Fruit fly (Drosophila melanogaster) whole organism, prepupa: ENCODE results near the gene Or65c.
A peak's percentile ranks its signal among the peaks of the same experiment; 100 is the strongest.

Experiments
- Blimp-1 ChIP-seq: fragments of 200-800 bp; sonication (Bioruptor generic); optimal IDR thresholded peaks from 3 replicates; lab custom pipeline; 2017; ENCODE audit warnings: missing biosample characterization, missing genetic modification characterization, mild to moderate bottlenecking, moderate library complexity, missing genetic modification reagents
- CG10631 ChIP-seq: fragments of 200-800 bp; sonication (Bioruptor generic); optimal IDR thresholded peaks from 2 replicates; lab custom pipeline; 2016; ENCODE audit warnings: missing biosample characterization, missing genetic modification characterization
- CG10669 ChIP-seq: fragments of 200-800 bp; sonication (Bioruptor generic); optimal IDR thresholded peaks from 3 replicates; lab custom pipeline; 2018; ENCODE audit warnings: missing biosample characterization, mild to moderate bottlenecking, missing genetic modification characterization, moderate library complexity
- CG11902 ChIP-seq: fragments of 200-800 bp; sonication (Bioruptor generic); optimal IDR thresholded peaks from 3 replicates; lab custom pipeline; 2016; ENCODE audit warnings: missing biosample characterization, missing genetic modification characterization
- CG15336 ChIP-seq: fragments of 200-800 bp; sonication (Bioruptor generic); IDR thresholded peaks from 2 replicates; pipeline ENCODE4 v1.3.6; 2022; ENCODE audit warnings: missing biosample characterization, missing genetic modification characterization
- CG1621 ChIP-seq: fragments of 200-800 bp; sonication (Bioruptor generic); optimal IDR thresholded peaks from 3 replicates; lab custom pipeline; 2018; ENCODE audit warnings: missing biosample characterization, mild to moderate bottlenecking, missing genetic modification characterization
- CG32006 ChIP-seq: fragments of 200-800 bp; sonication (Bioruptor generic); optimal IDR thresholded peaks from 3 replicates; lab custom pipeline; 2017; ENCODE audit warnings: missing biosample characterization, mild to moderate bottlenecking, missing genetic modification characterization
- CG34406 ChIP-seq: fragments of 200-800 bp; sonication (Bioruptor generic); optimal IDR thresholded peaks from 3 replicates; lab custom pipeline; 2016; ENCODE audit warnings: missing biosample characterization, missing genetic modification characterization
- CG3919 ChIP-seq: fragments of 200-800 bp; sonication (Bioruptor generic); optimal IDR thresholded peaks from 3 replicates; lab custom pipeline; 2016; ENCODE audit warnings: missing biosample characterization, missing genetic modification characterization
- CG4318 ChIP-seq: fragments of 200-800 bp; sonication (Bioruptor generic); optimal IDR thresholded peaks from 3 replicates; lab custom pipeline; 2017; ENCODE audit warnings: missing biosample characterization, mild to moderate bottlenecking, missing genetic modification characterization
- CG6163 ChIP-seq: fragments of 200-800 bp; sonication (Bioruptor generic); IDR thresholded peaks from 3 replicates; pipeline ENCODE4 v1.3.6; 2022; ENCODE audit warnings: missing biosample characterization, missing genetic modification characterization
- CG6792 ChIP-seq: fragments of 200-800 bp; sonication (Bioruptor generic); optimal IDR thresholded peaks from 3 replicates; lab custom pipeline; 2016; ENCODE audit warnings: missing biosample characterization, missing genetic modification characterization
- CG6808 ChIP-seq: fragments of 200-800 bp; sonication (Bioruptor generic); optimal IDR thresholded peaks from 3 replicates; lab custom pipeline; 2017; ENCODE audit warnings: missing biosample characterization, missing genetic modification characterization, mild to moderate bottlenecking, moderate library complexity, missing genetic modification reagents
- CG6854 ChIP-seq: fragments of 200-800 bp; sonication (Bioruptor generic); optimal IDR thresholded peaks from 2 replicates; lab custom pipeline; 2017; ENCODE audit warnings: missing biosample characterization, mild to moderate bottlenecking, missing genetic modification characterization
- CG7368 ChIP-seq: fragments of 200-800 bp; sonication (Bioruptor generic); optimal IDR thresholded peaks from 3 replicates; lab custom pipeline; 2016; ENCODE audit warnings: missing biosample characterization, missing genetic modification characterization
- CG8119 ChIP-seq: fragments of 200-800 bp; sonication (Bioruptor generic); IDR thresholded peaks from 3 replicates; pipeline ENCODE4 v1.3.6; 2022; ENCODE audit warnings: missing biosample characterization, missing genetic modification characterization
- CG8319 ChIP-seq: fragments of 200-800 bp; sonication (Bioruptor generic); optimal IDR thresholded peaks from 3 replicates; lab custom pipeline; 2016; ENCODE audit warnings: missing biosample characterization, missing genetic modification characterization
- CG8632 ChIP-seq: fragments of 200-800 bp; sonication (Bioruptor generic); optimal IDR thresholded peaks from 3 replicates; lab custom pipeline; 2016; ENCODE audit warnings: missing biosample characterization, missing genetic modification characterization
- CG9139 ChIP-seq: fragments of 200-800 bp; sonication (Bioruptor generic); optimal IDR thresholded peaks from 3 replicates; lab custom pipeline; 2017; ENCODE audit warnings: missing biosample characterization, mild to moderate bottlenecking, missing genetic modification characterization
- Eip75B ChIP-seq: fragments of 200-800 bp; sonication (Bioruptor generic); optimal IDR thresholded peaks from 3 replicates; lab custom pipeline; 2016; ENCODE audit warnings: missing biosample characterization, missing genetic modification characterization
- Eip78C ChIP-seq: fragments of 200-800 bp; sonication (Bioruptor generic); peaks from one replicate; lab custom pipeline; 2016; ENCODE audit warnings: missing biosample characterization, missing genetic modification characterization
- Eip93F ChIP-seq: fragments of 200-800 bp; sonication (Bioruptor generic); optimal IDR thresholded peaks from 2 replicates; lab custom pipeline; 2016; ENCODE audit warnings: missing biosample characterization, mild to moderate bottlenecking, missing genetic modification characterization
- Ets21C ChIP-seq: fragments of 200-800 bp; sonication (Bioruptor generic); optimal IDR thresholded peaks from 3 replicates; lab custom pipeline; 2016; ENCODE audit warnings: missing biosample characterization, missing genetic modification characterization
- Ets96B ChIP-seq: fragments of 200-800 bp; optimal IDR thresholded peaks from 2 replicates; lab custom pipeline; 2019; ENCODE audit warnings: missing biosample characterization, mild to moderate bottlenecking, missing genetic modification characterization, moderate library complexity
- Gug ChIP-seq: fragments of 200-800 bp; sonication (Bioruptor generic); IDR thresholded peaks from 2 replicates; pipeline ENCODE4 v1.3.6; 2022; ENCODE audit warnings: missing biosample characterization, missing genetic modification characterization
- Hr38 ChIP-seq: sonication (Bioruptor generic); optimal IDR thresholded peaks from 2 replicates; lab custom pipeline; 2016; ENCODE audit warnings: missing biosample characterization, missing genetic modification characterization
- Hr39 ChIP-seq: fragments of 200-800 bp; sonication (Bioruptor generic); optimal IDR thresholded peaks from 2 replicates; lab custom pipeline; 2016; ENCODE audit warnings: missing biosample characterization, missing genetic modification characterization
- Hr4 ChIP-seq: fragments of 200-800 bp; sonication (Bioruptor generic); optimal IDR thresholded peaks from 3 replicates; lab custom pipeline; 2016; ENCODE audit warnings: missing biosample characterization, missing genetic modification characterization
- Lpt ChIP-seq: fragments of 200-800 bp; sonication (Bioruptor generic); optimal IDR thresholded peaks from 3 replicates; lab custom pipeline; 2016; ENCODE audit warnings: missing biosample characterization, missing genetic modification characterization
- OdsH ChIP-seq: fragments of 200-800 bp; sonication (Bioruptor generic); optimal IDR thresholded peaks from 3 replicates; lab custom pipeline; 2016; ENCODE audit warnings: missing biosample characterization, missing genetic modification characterization
- Smox ChIP-seq: fragments of 200-800 bp; sonication (Bioruptor generic); optimal IDR thresholded peaks from 3 replicates; lab custom pipeline; 2016; ENCODE audit warnings: missing biosample characterization, missing genetic modification characterization
- Sox102F ChIP-seq: fragments of 200-800 bp; sonication (Bioruptor generic); optimal IDR thresholded peaks from 2 replicates; lab custom pipeline; 2016; ENCODE audit warnings: missing biosample characterization, mild to moderate bottlenecking, missing genetic modification characterization
- Sox14 ChIP-seq: fragments of 200-800 bp; sonication (Bioruptor generic); optimal IDR thresholded peaks from 3 replicates; lab custom pipeline; 2016; ENCODE audit warnings: missing biosample characterization, missing genetic modification characterization
- Sox15 ChIP-seq: fragments of 200-800 bp; sonication (Bioruptor generic); optimal IDR thresholded peaks from 3 replicates; lab custom pipeline; 2016; ENCODE audit warnings: missing biosample characterization, missing genetic modification characterization
- achi ChIP-seq: fragments of 200-800 bp; sonication (Bioruptor generic); optimal IDR thresholded peaks from 3 replicates; lab custom pipeline; 2016; ENCODE audit warnings: missing biosample characterization, missing genetic modification characterization
- acj6 ChIP-seq: fragments of 200-800 bp; sonication (Bioruptor generic); optimal IDR thresholded peaks from 3 replicates; lab custom pipeline; 2016; ENCODE audit warnings: missing biosample characterization, missing genetic modification characterization
- cyc ChIP-seq: fragments of 200-800 bp; sonication (Bioruptor generic); optimal IDR thresholded peaks from 3 replicates; lab custom pipeline; 2016; ENCODE audit warnings: missing biosample characterization, missing genetic modification characterization
- dac ChIP-seq: fragments of 200-800 bp; sonication (Bioruptor generic); optimal IDR thresholded peaks from 2 replicates; lab custom pipeline; 2017; ENCODE audit warnings: missing biosample characterization, mild to moderate bottlenecking, missing genetic modification characterization
- dsx ChIP-seq: fragments of 200-800 bp; optimal IDR thresholded peaks from 3 replicates; lab custom pipeline; 2019; ENCODE audit warnings: missing biosample characterization, mild to moderate bottlenecking, missing genetic modification characterization, moderate library complexity; ENCODE audit not compliant: poor library complexity, severe bottlenecking
- eg ChIP-seq: fragments of 200-800 bp; sonication (Bioruptor generic); IDR thresholded peaks from 3 replicates; pipeline ENCODE4 v1.3.6; 2022; ENCODE audit warnings: missing biosample characterization, missing genetic modification characterization
- fd85E ChIP-seq: fragments of 200-800 bp; sonication (Bioruptor generic); optimal IDR thresholded peaks from 3 replicates; lab custom pipeline; 2016; ENCODE audit warnings: missing biosample characterization, missing genetic modification characterization
- fkh ChIP-seq: fragments of 200-800 bp; sonication (Bioruptor generic); optimal IDR thresholded peaks from 3 replicates; lab custom pipeline; 2017; ENCODE audit warnings: missing biosample characterization, mild to moderate bottlenecking, missing genetic modification characterization, moderate library complexity
- net ChIP-seq: fragments of 200-800 bp; sonication (Bioruptor generic); optimal IDR thresholded peaks from 3 replicates; lab custom pipeline; 2016; ENCODE audit warnings: missing biosample characterization, missing genetic modification characterization
- pdm3 ChIP-seq: fragments of 200-800 bp; sonication (Bioruptor generic); optimal IDR thresholded peaks from 3 replicates; lab custom pipeline; 2016; ENCODE audit warnings: missing biosample characterization, missing genetic modification characterization
- salr ChIP-seq, 2 experiments: fragments of 200-800 bp; sonication (Bioruptor generic); optimal IDR thresholded peaks; 3 replicates each; lab custom pipeline; 2016 to 2018; ENCODE audit warnings: missing biosample characterization in 2 of 2, missing genetic modification characterization in 2 of 2, mild to moderate bottlenecking in 1 of 2
- spab ChIP-seq: fragments of 200-800 bp; sonication (Bioruptor generic); optimal IDR thresholded peaks from 2 replicates; lab custom pipeline; 2017; ENCODE audit warnings: missing biosample characterization, mild to moderate bottlenecking, missing genetic modification characterization, missing genetic modification reagents
- ss ChIP-seq, 2 experiments: fragments of 200-800 bp; sonication (Bioruptor generic); optimal IDR thresholded peaks; 2 replicates in 1 of 2; 3 replicates in 1 of 2; lab custom pipeline; 2017 to 2018; ENCODE audit warnings: mild to moderate bottlenecking in 2 of 2, missing biosample characterization in 2 of 2, missing genetic modification characterization in 2 of 2, moderate library complexity in 1 of 2
- vri ChIP-seq: fragments of 200-800 bp; sonication (Bioruptor generic); optimal IDR thresholded peaks from 3 replicates; lab custom pipeline; 2016; ENCODE audit warnings: missing biosample characterization, mild to moderate bottlenecking, missing genetic modification characterization

The Or65c gene

dm6 chr3L:6363626-6364025 lies 36.2 kb downstream of the Or65c start (continued):
- TF ChIP-seq ss (GFP tag; optimal IDR thresholded peaks at IDR 0.05; lab: Kevin White, UChicago) (peak; percentile 11 to 63), pdm3 (peak; percentile 73), Eip78C (peak; percentile 95), dac (no peak), vri (GFP tag; lab: Kevin White, UChicago) (peak; percentile 68), CG1621 (peak; percentile 79), Eip75B (GFP tag; lab: Kevin White, UChicago) (peak; percentile 78), Gug (GFP tag; lab: Robert Waterston, UW) (no peak), dsx (GFP tag; lab: Kevin White, UChicago) (peak; percentile 50), CG15336 (peak; percentile 64; the same call in 1 of the 2 replicates), acj6 (peak; percentile 71), achi (GFP tag; lab: Kevin White, UChicago) (peak; percentile 74), Hr39 (GFP tag; lab: Kevin White, UChicago) (peak; percentile 70), fkh (GFP tag; lab: Kevin White, UChicago) (no peak), CG7368 (peak; percentile 66), CG6792 (GFP tag; lab: Kevin White, UChicago) (peak; percentile 76), CG6163 (peak; percentile 81), CG6854 (GFP tag; lab: Kevin White, UChicago) (no peak)

- TF ChIP-seq CG10669 (GFP tag; lab: Kevin White, UChicago) (peak; percentile 61), Smox (GFP tag; lab: Kevin White, UChicago) (peak; percentile 36), Sox15 (GFP tag; lab: Kevin White, UChicago) (no peak), CG6854 (GFP tag; lab: Kevin White, UChicago) (no peak), CG7368 (peak; percentile 36), eg (GFP tag; lab: Robert Waterston, UW) (no peak), Ets96B (tag; lab: Kevin White, UChicago) (peak; percentile 56), CG9139 (peak; percentile 2), Ets21C (GFP tag; lab: Kevin White, UChicago) (no peak), CG34406 (GFP tag; lab: Kevin White, UChicago) (peak; percentile 43), Hr4 (no peak), acj6 (peak; percentile 44), Eip75B (GFP tag; lab: Kevin White, UChicago) (peak; percentile 10), CG10631 (GFP tag; lab: Kevin White, UChicago) (peak; percentile 47), CG8319 (GFP tag; lab: Kevin White, UChicago) (peak; percentile 27), salr (GFP tag; optimal IDR thresholded peaks at IDR 0.05; lab: Kevin White, UChicago) (peak in 1 of 2 experiments; percentile 9), Hr39 (GFP tag; lab: Kevin White, UChicago) (peak; percentile 19), CG1621 (peak; percentile 6), Blimp-1 (GFP tag; lab: Kevin White, UChicago) (no peak), CG32006 (GFP tag; lab: Kevin White, UChicago) (no peak), CG11902 (GFP tag; lab: Kevin White, UChicago) (peak; percentile 24), Sox102F (GFP tag; lab: Kevin White, UChicago) (peak; percentile 19), Lpt (no peak), CG15336 (no peak), dac (no peak), spab (GFP tag; lab: Kevin White, UChicago) (peak; percentile 52), CG6808 (GFP tag; lab: Kevin White, UChicago) (peak; percentile 59), CG4318 (no peak), Eip93F (GFP tag; lab: Kevin White, UChicago) (no peak), CG8119 (peak; percentile 23; the same call in 1 of the 3 replicates), OdsH (peak; percentile 39), fkh (GFP tag; lab: Kevin White, UChicago) (no peak), net (GFP tag; lab: Kevin White, UChicago) (no peak), achi (GFP tag; lab: Kevin White, UChicago) (peak; percentile 40), fd85E (no peak), dsx (GFP tag; lab: Kevin White, UChicago) (peak; percentile 33), Sox14 (peak; percentile 3), cyc (GFP tag; lab: Kevin White, UChicago) (peak; percentile 54), Gug (GFP tag; lab: Robert Waterston, UW) (0 out of 2 replicates have a peak, but pooled peaks have one; percentile 12), Eip78C (peak; percentile 83), vri (GFP tag; lab: Kevin White, UChicago) (peak; percentile 5), Hr38 (no peak), CG3919 (GFP tag; lab: Kevin White, UChicago) (peak; percentile 63), CG6792 (GFP tag; lab: Kevin White, UChicago) (no peak), CG8632 (GFP tag; lab: Kevin White, UChicago) (peak; percentile 27)
Observed at dm6 chr3L:6364217-6364616, 36.8 kb downstream of the Or65c start.
